Worm (Caenorhabditis elegans) whole organism, L2 larva: Measurements from ENCODE around the gene C28H8.3.
A peak's percentile ranks its signal among the peaks of the same experiment; 100 is the strongest.

Experiments used
- C34F6.9 ChIP-seq: fragments of 150-350 bp; optimal IDR thresholded peaks from 2 replicates; lab custom pipeline; 2014; ENCODE audit warnings: missing biosample characterization, missing genetic modification characterization
- F13H6.1 ChIP-seq: sonication (generic microtip); optimal IDR thresholded peaks from 2 replicates; lab custom pipeline; 2016; ENCODE audit warnings: missing genetic modification characterization, missing compliant biosample characterization
- Y55F3AM.14 ChIP-seq: fragments of 200-800 bp; sonication (Bioruptor generic); optimal IDR thresholded peaks from 2 replicates; lab custom pipeline; 2018; ENCODE audit warnings: mild to moderate bottlenecking, missing genetic modification characterization, missing compliant biosample characterization
- ZK546.5 ChIP-seq: sonication (generic microtip); optimal IDR thresholded peaks from 2 replicates; lab custom pipeline; 2017; ENCODE audit warnings: missing biosample characterization, missing genetic modification characterization
- ama-1 ChIP-seq: fragments of 150-350 bp; optimal IDR thresholded peaks from 2 replicates; lab custom pipeline; 2018; ENCODE audit warnings: inconsistent platforms
- blmp-1 ChIP-seq: sonication (generic microtip); optimal IDR thresholded peaks from 2 replicates; lab custom pipeline; 2017; ENCODE audit warnings: missing genetic modification characterization, mild to moderate bottlenecking, missing compliant biosample characterization, antibody characterized with exemption, moderate library complexity; ENCODE audit not compliant: insufficient read depth
- ceh-82 ChIP-seq: fragments of 150-350 bp; optimal IDR thresholded peaks from 2 replicates; lab custom pipeline; 2014; ENCODE audit warnings: missing biosample characterization, missing genetic modification characterization
- crh-2 ChIP-seq: sonication (generic microtip); optimal IDR thresholded peaks from 2 replicates; lab custom pipeline; 2017; ENCODE audit warnings: missing biosample characterization, missing genetic modification characterization
- dmd-4 ChIP-seq: sonication (generic microtip); optimal IDR thresholded peaks from 2 replicates; lab custom pipeline; 2017; ENCODE audit warnings: missing biosample characterization, missing genetic modification characterization
- egl-27 ChIP-seq: sonication (generic microtip); optimal IDR thresholded peaks from 3 replicates; lab custom pipeline; 2017; ENCODE audit warnings: missing biosample characterization, missing genetic modification reagents, missing genetic modification characterization
- elt-1 ChIP-seq: fragments of 150-350 bp; optimal IDR thresholded peaks from 2 replicates; lab custom pipeline; 2014; ENCODE audit warnings: missing biosample characterization, missing genetic modification characterization
- elt-3 ChIP-seq: sonication (generic microtip); optimal IDR thresholded peaks from 2 replicates; lab custom pipeline; 2017; ENCODE audit warnings: missing biosample characterization, missing genetic modification characterization
- fos-1 ChIP-seq: fragments of 150-350 bp; optimal IDR thresholded peaks from 2 replicates; lab custom pipeline; 2014; ENCODE audit warnings: missing biosample characterization, missing genetic modification characterization
- gmeb-1 ChIP-seq: fragments of 150-350 bp; optimal IDR thresholded peaks from 2 replicates; lab custom pipeline; 2014; ENCODE audit warnings: missing biosample characterization, missing genetic modification characterization
- lin-11 ChIP-seq: fragments of 150-350 bp; sonication (generic microtip); optimal IDR thresholded peaks from 2 replicates; lab custom pipeline; 2014; ENCODE audit warnings: missing biosample characterization, missing genetic modification characterization, inconsistent platforms, mixed read lengths
- lin-13 ChIP-seq: fragments of 150-350 bp; optimal IDR thresholded peaks from 2 replicates; lab custom pipeline; 2014; ENCODE audit warnings: missing biosample characterization, missing genetic modification reagents, missing genetic modification characterization
- lin-39 ChIP-seq: fragments of 150-350 bp; optimal IDR thresholded peaks from 2 replicates; lab custom pipeline; 2014; ENCODE audit warnings: missing biosample characterization, missing genetic modification reagents, missing genetic modification characterization
- lsy-2 ChIP-seq, 2 experiments: fragments of 150-350 bp in 1 of 2; sonication (generic microtip) in 1 of 2; optimal IDR thresholded peaks; 2 replicates each; lab custom pipeline; 2014 to 2017; ENCODE audit warnings: missing biosample characterization in 2 of 2, missing genetic modification characterization in 2 of 2
- mab-5 ChIP-seq: fragments of 150-350 bp; optimal IDR thresholded peaks from 2 replicates; lab custom pipeline; 2014; ENCODE audit warnings: missing biosample characterization, missing genetic modification characterization
- mbf-1 ChIP-seq: sonication (generic microtip); optimal IDR thresholded peaks from 2 replicates; lab custom pipeline; 2017; ENCODE audit warnings: missing biosample characterization, missing genetic modification characterization
- mdl-1 ChIP-seq, 2 experiments: fragments of 150-350 bp in 1 of 2; sonication (generic microtip) in 1 of 2; optimal IDR thresholded peaks; 2 replicates each; lab custom pipeline; 2017; ENCODE audit warnings: missing biosample characterization in 2 of 2, missing genetic modification characterization in 2 of 2
- nhr-10 ChIP-seq: sonication (generic microtip); optimal IDR thresholded peaks from 2 replicates; lab custom pipeline; 2017; ENCODE audit warnings: missing biosample characterization, missing genetic modification characterization
- nhr-12 ChIP-seq: fragments of 150-350 bp; optimal IDR thresholded peaks from 2 replicates; lab custom pipeline; 2014; ENCODE audit warnings: missing biosample characterization, missing genetic modification characterization
- nhr-129 ChIP-seq: fragments of 150-350 bp; optimal IDR thresholded peaks from 2 replicates; lab custom pipeline; 2014; ENCODE audit warnings: missing biosample characterization, missing genetic modification characterization
- nhr-21 ChIP-seq: fragments of 150-350 bp; optimal IDR thresholded peaks from 2 replicates; lab custom pipeline; 2014; ENCODE audit warnings: missing biosample characterization, missing genetic modification characterization
- nhr-23 ChIP-seq: fragments of 150-350 bp; optimal IDR thresholded peaks from 2 replicates; lab custom pipeline; 2014; ENCODE audit warnings: missing biosample characterization, missing genetic modification reagents, missing genetic modification characterization
- nhr-237 ChIP-seq: fragments of 150-350 bp; optimal IDR thresholded peaks from 2 replicates; lab custom pipeline; 2014; ENCODE audit warnings: missing biosample characterization, missing genetic modification characterization
- nhr-25 ChIP-seq: fragments of 150-350 bp; sonication (generic microtip); optimal IDR thresholded peaks from 3 replicates; lab custom pipeline; 2014; ENCODE audit warnings: missing biosample characterization, missing genetic modification characterization
- nhr-6 ChIP-seq: fragments of 150-350 bp; optimal IDR thresholded peaks from 2 replicates; lab custom pipeline; 2014; ENCODE audit warnings: missing biosample characterization, missing genetic modification characterization
- nhr-77 ChIP-seq: fragments of 150-350 bp; optimal IDR thresholded peaks from 2 replicates; lab custom pipeline; 2014; ENCODE audit warnings: missing biosample characterization, missing genetic modification characterization
- peb-1 ChIP-seq: fragments of 150-350 bp; optimal IDR thresholded peaks from 2 replicates; lab custom pipeline; 2014; ENCODE audit warnings: missing biosample characterization, missing genetic modification characterization
- sem-4 ChIP-seq: fragments of 150-350 bp; optimal IDR thresholded peaks from 2 replicates; lab custom pipeline; 2014; ENCODE audit warnings: missing biosample characterization, missing genetic modification reagents, missing genetic modification characterization
- skn-1 ChIP-seq: sonication (generic microtip); optimal IDR thresholded peaks from 2 replicates; lab custom pipeline; 2017; ENCODE audit warnings: missing biosample characterization, missing genetic modification characterization
- sma-3 ChIP-seq: sonication (generic microtip); optimal IDR thresholded peaks from 2 replicates; lab custom pipeline; 2016; ENCODE audit warnings: missing genetic modification reagents, missing genetic modification characterization, missing compliant biosample characterization
- sma-9 ChIP-seq, 2 experiments: fragments of 150-350 bp in 1 of 2; sonication (generic microtip) in 1 of 2; optimal IDR thresholded peaks; 2 replicates each; lab custom pipeline; 2014 to 2016; ENCODE audit warnings: missing genetic modification characterization in 2 of 2, mild to moderate bottlenecking in 1 of 2, missing biosample characterization in 1 of 2, missing compliant biosample characterization in 1 of 2, missing genetic modification reagents in 1 of 2, moderate library complexity in 1 of 2
- snpc-4 ChIP-seq: fragments of 150-350 bp; optimal IDR thresholded peaks from 2 replicates; lab custom pipeline; 2014; ENCODE audit warnings: missing biosample characterization, missing genetic modification characterization
- unc-39 ChIP-seq: fragments of 150-350 bp; optimal IDR thresholded peaks from 2 replicates; lab custom pipeline; 2014; ENCODE audit warnings: missing biosample characterization, missing genetic modification characterization
- unc-55 ChIP-seq: fragments of 150-350 bp; sonication (generic microtip); optimal IDR thresholded peaks from 3 replicates; lab custom pipeline; 2014; ENCODE audit warnings: missing biosample characterization, missing genetic modification reagents, missing genetic modification characterization
- zag-1 ChIP-seq: fragments of 150-350 bp; optimal IDR thresholded peaks from 2 replicates; lab custom pipeline; 2014; ENCODE audit warnings: missing biosample characterization, missing genetic modification characterization
- ztf-1 ChIP-seq: fragments of 200-800 bp; sonication (Bioruptor generic); conservative IDR thresholded peaks from 2 replicates; pipeline ENCODE4 v1.3.6; 2022; ENCODE audit warnings: missing genetic modification characterization, missing compliant biosample characterization
- ztf-4 ChIP-seq: fragments of 150-350 bp; optimal IDR thresholded peaks from 2 replicates; lab custom pipeline; 2014; ENCODE audit warnings: missing biosample characterization, missing genetic modification characterization

C28H8.3 gene

DNA sequence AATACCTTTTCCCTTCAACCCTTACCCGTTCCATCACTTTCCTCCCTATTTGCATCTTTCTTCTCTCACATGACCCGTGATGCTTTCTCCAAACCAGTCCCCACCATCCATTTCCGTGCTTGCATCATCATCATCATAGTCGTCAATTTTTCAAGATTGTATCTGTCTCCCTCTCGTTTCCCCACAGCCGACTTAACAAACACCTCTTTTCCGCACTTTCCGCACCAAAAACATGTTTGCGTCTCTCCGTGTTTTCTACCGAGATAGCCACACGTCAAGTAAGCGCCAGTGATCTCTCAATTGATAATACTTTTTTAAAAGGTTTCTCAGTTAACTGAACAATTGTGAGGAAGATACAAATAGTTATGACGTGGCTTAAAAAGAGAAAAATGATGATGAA is 29.5 kb downstream of the C28H8.3 start (continued):
- TF ChIP-seq skn-1 (no peak), lin-39 (peak; percentile 69), elt-3 (tag; lab: Kevin White, UChicago) (no peak), unc-39 (no peak), nhr-10 (tag; lab: Kevin White, UChicago) (no peak), ceh-82 (no peak), lin-13 (no peak), Y55F3AM.14 (GFP tag; lab: Kevin White, UChicago) (peak; percentile 76), nhr-25 (tag; lab: Kevin White, UChicago) (peak; percentile 95), nhr-77 (tag; lab: Kevin White, UChicago) (no peak), nhr-23 (no peak), ztf-4 (peak; percentile 64), elt-1 (no peak)
- TF ChIP-seq, all 48 proteins: peak for 24

ce11 chrIII:5938790-5939452 is 30.4 kb downstream of the C28H8.3 start:
- TF ChIP-seq fos-1 (tag; lab: Kevin White, UChicago) (peak; percentile 55), gmeb-1 (tag; lab: Kevin White, UChicago) (peak; percentile 13), sma-9 (GFP tag; optimal IDR thresholded peaks at IDR 0.05; lab: Kevin White, UChicago) (no peak), sma-9 (tag; optimal IDR thresholded peaks at IDR 0.05; lab: Kevin White, UChicago) (no peak)

DNA sequence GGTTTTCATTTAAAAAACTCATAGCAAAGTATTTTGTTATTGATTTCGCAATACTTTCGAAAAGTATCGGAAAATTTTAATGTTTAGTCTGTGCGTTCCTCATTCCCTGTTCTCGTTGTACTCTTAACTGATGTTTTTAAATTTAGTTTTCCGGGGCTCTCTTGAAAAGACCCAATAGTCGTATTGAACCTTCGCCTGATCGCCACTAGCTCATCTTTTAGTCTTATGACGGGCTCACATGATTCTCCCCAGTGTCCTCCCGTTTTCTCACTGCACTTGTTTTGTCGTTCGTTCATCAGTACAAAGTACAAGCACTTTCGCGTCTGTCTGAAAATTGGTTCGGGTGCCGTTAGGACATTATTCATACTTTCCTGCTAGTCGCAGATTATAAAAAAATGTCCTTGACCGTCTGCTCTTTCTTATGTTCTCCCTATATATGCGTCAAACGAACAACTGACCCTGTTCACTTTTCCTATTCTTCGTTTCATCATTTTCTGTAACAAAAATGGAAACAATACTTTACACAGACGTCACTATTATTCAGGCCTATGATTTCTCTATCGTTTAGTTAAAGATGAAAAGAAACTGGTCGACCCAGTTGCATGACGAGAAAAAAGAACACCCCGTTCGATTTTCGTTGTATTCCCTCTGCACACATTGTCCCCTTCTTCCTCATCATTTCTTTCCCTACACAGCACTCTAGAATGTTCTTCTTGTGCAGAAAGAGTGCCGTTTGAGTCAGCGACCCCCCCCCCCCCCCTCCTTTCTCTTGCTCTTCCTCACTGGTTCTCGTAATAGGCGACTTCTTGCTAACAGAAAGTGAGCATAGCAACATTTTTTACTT is 31.2 kb downstream of the C28H8.3 start, which contains the start of gene ubq-1:
Gene ubq-1 (plus strand): TSS at position 802 of the 844 bp plus-strand sequence.
- TF ChIP-seq sem-4 (no peak), ZK546.5 (no peak), nhr-77 (tag; lab: Kevin White, UChicago) (no peak), ztf-4 (no peak), ama-1 (lab: Kevin White, UChicago) (peak; percentile 73), nhr-21 (no peak), mbf-1 (tag; lab: Kevin White, UChicago) (no peak), nhr-237 (tag; lab: Kevin White, UChicago) (no peak), lsy-2 (tag; optimal IDR thresholded peaks at IDR 0.05; lab: Kevin White, UChicago) (peak in 1 of 2 experiments; percentile 40), C34F6.9 (tag; lab: Kevin White, UChicago) (peak; percentile 50), nhr-12 (tag; lab: Kevin White, UChicago) (no peak), ztf-1 (GFP tag; lab: Robert Waterston, UW) (no peak), dmd-4 (tag; lab: Kevin White, UChicago) (no peak), nhr-129 (peak; percentile 74), nhr-25 (tag; lab: Kevin White, UChicago) (no peak), unc-55 (GFP tag; lab: Kevin White, UChicago) (peak; percentile 29)

ce11 chrIII:5940525-5940974 is 32.0 kb downstream of the C28H8.3 start:
- TF ChIP-seq lin-13, result peak; percentile 60
- peak; percentile 68 for TF ChIP-seq blmp-1
- peak; percentile 75 for TF ChIP-seq unc-55 (GFP tag; lab: Kevin White, UChicago)
- TF ChIP-seq lin-39, result no peak
- peak; percentile 73 for TF ChIP-seq fos-1 (tag; lab: Kevin White, UChicago)
- no peak for TF ChIP-seq Y55F3AM.14 (GFP tag; lab: Kevin White, UChicago)
- TF ChIP-seq lsy-2 (tag; optimal IDR thresholded peaks at IDR 0.05; lab: Kevin White, UChicago), result peak; percentile 25 to 70
- TF ChIP-seq snpc-4 (tag; lab: Kevin White, UChicago), result peak; percentile 48
- no peak for TF ChIP-seq zag-1 (tag; lab: Kevin White, UChicago)
- peak; percentile 56 for TF ChIP-seq skn-1
- peak; percentile 78 for TF ChIP-seq lin-11 (tag; lab: Kevin White, UChicago)
- TF ChIP-seq nhr-6 (tag; lab: Kevin White, UChicago), result no peak
- TF ChIP-seq nhr-25 (tag; lab: Kevin White, UChicago), result peak; percentile 72
- TF ChIP-seq ztf-1 (GFP tag; lab: Robert Waterston, UW), result 0 out of 2 replicates have a peak, but pooled peaks have one; percentile 65
- TF ChIP-seq nhr-23, result no peak
- TF ChIP-seq mbf-1 (tag; lab: Kevin White, UChicago), result no peak
- peak; percentile 96 for TF ChIP-seq nhr-129
- TF ChIP-seq nhr-10 (tag; lab: Kevin White, UChicago), result no peak
- peak; percentile 40 for TF ChIP-seq F13H6.1 (tag; lab: Kevin White, UChicago)
- TF ChIP-seq sem-4, result peak; percentile 80
- TF ChIP-seq egl-27 (tag; lab: Kevin White, UChicago), result peak; percentile 52
- TF ChIP-seq nhr-21, result peak; percentile 66
- TF ChIP-seq crh-2 (tag; lab: Kevin White, UChicago), result peak; percentile 63
- peak; percentile 67 for TF ChIP-seq sma-9 (GFP tag; optimal IDR thresholded peaks at IDR 0.05; lab: Kevin White, UChicago)
- TF ChIP-seq sma-9 (tag; optimal IDR thresholded peaks at IDR 0.05; lab: Kevin White, UChicago), result no peak
- peak; percentile 35 for TF ChIP-seq gmeb-1 (tag; lab: Kevin White, UChicago)
- TF ChIP-seq peb-1 (tag; lab: Kevin White, UChicago), result peak; percentile 9
- peak; percentile 56 for TF ChIP-seq sma-3 (GFP tag; lab: Kevin White, UChicago)
- TF ChIP-seq mab-5 (tag; lab: Kevin White, UChicago), result peak; percentile 14
- peak; percentile 75 for TF ChIP-seq ztf-4
- TF ChIP-seq ama-1 (lab: Kevin White, UChicago), result peak; percentile 98
- peak; percentile 82 for TF ChIP-seq C34F6.9 (tag; lab: Kevin White, UChicago)
- peak; percentile 86 to 95 for TF ChIP-seq mdl-1 (tag; optimal IDR thresholded peaks at IDR 0.05; lab: Kevin White, UChicago)
- TF ChIP-seq dmd-4 (tag; lab: Kevin White, UChicago), result no peak
